Worm (Caenorhabditis elegans): ENCODE measurements around the gene nuo-4.

Gene nuo-4

ce11 chrIII:7162065-7162762, 3.6 kb upstream of the nuo-4 start, which contains the start of the genes syf-2 and K04G7.1:
TSS of gene syf-2 (minus strand) at chrIII:7162115.
TSS of gene K04G7.1 (plus strand) at chrIII:7162712.
- TF ChIP-seq hmg-1.2 (GFP tag; IDR thresholded peaks at IDR 0.05) (peak; percentile 73), K11D2.4 (GFP tag; IDR thresholded peaks at IDR 0.05) (peak; percentile 60; the same call in 1 of the 2 replicates), lin-54 (GFP tag; optimal IDR thresholded peaks at IDR 0.05) (peak; percentile 97), Y95B8A.8 (GFP tag; IDR thresholded peaks at IDR 0.05) (peak; percentile 84; the same call in 1 of the 2 replicates), lin-35 (GFP tag; optimal IDR thresholded peaks at IDR 0.05) (peak; percentile 39 to 93 (median 45)), egl-18 (GFP tag; IDR thresholded peaks at IDR 0.05) (no peak), egl-44 (GFP tag; IDR thresholded peaks at IDR 0.05) (no peak), aptf-2 (GFP tag; conservative IDR thresholded peaks at IDR 0.05) (no peak), pha-4 (tag; optimal IDR thresholded peaks at IDR 0.05) (peak; percentile 92), xnd-1 (tag; optimal IDR thresholded peaks at IDR 0.05) (no peak), chd-7 (tag; optimal IDR thresholded peaks at IDR 0.05) (peak; percentile 31), lin-40 (tag; optimal IDR thresholded peaks at IDR 0.05) (peak; percentile 79), rcor-1 (GFP tag; IDR thresholded peaks at IDR 0.05) (peak; percentile 88), mxl-1 (tag; optimal IDR thresholded peaks at IDR 0.05) (no peak), tlf-1 (GFP tag; optimal IDR thresholded peaks at IDR 0.05) (peak; percentile 89), bed-1 (GFP tag; IDR thresholded peaks at IDR 0.05) (no peak), unc-130 (GFP tag; optimal IDR thresholded peaks at IDR 0.05) (peak; percentile 62), let-607 (tag; optimal IDR thresholded peaks at IDR 0.05) (peak; percentile 65 to 78), hsf-1 (GFP tag; IDR thresholded peaks at IDR 0.05) (peak; percentile 62; the same call in 1 of the 2 replicates), nhr-179 (tag; optimal IDR thresholded peaks at IDR 0.05) (no peak), T07F8.4 (tag; optimal IDR thresholded peaks at IDR 0.05) (no peak), sptf-2 (GFP tag; optimal IDR thresholded peaks at IDR 0.05) (no peak), gei-17 (GFP tag; optimal IDR thresholded peaks at IDR 0.05) (peak; percentile 26), madf-6 (GFP tag; IDR thresholded peaks at IDR 0.05) (peak; percentile 78), nhr-27 (tag; optimal IDR thresholded peaks at IDR 0.05) (no peak), snpc-1.1 (tag; optimal IDR thresholded peaks at IDR 0.05; ENCODE audit: insufficient read depth) (peak; percentile 74), ceh-40 (GFP tag; IDR thresholded peaks at IDR 0.05) (no peak), ceh-27 (GFP tag; optimal IDR thresholded peaks at IDR 0.05) (peak; percentile 69), B0261.1 (tag; optimal IDR thresholded peaks at IDR 0.05) (no peak), C17E4.6 (GFP tag; IDR thresholded peaks at IDR 0.05) (peak; percentile 89), ceh-58 (GFP tag; IDR thresholded peaks at IDR 0.05) (no peak), athp-1 (tag; optimal IDR thresholded peaks at IDR 0.05) (peak; percentile 57), ccch-3 (GFP tag; optimal IDR thresholded peaks at IDR 0.05) (no peak), die-1 (tag; optimal IDR thresholded peaks at IDR 0.05) (no peak), F49E8.2 (tag; optimal IDR thresholded peaks at IDR 0.05; ENCODE audit: insufficient read depth) (peak; percentile 28), let-526 (GFP tag; IDR thresholded peaks at IDR 0.05) (no peak), Y53G8AR.9 (GFP tag; conservative IDR thresholded peaks at IDR 0.05) (peak; percentile 78), B0019.2 (GFP tag; conservative IDR thresholded peaks at IDR 0.05) (0 out of 2 replicates have a peak, but pooled peaks have one; percentile 44), nfya-1 (tag; optimal IDR thresholded peaks at IDR 0.05; ENCODE audit: borderline replicate concordance, insufficient read depth) (no peak), atf-7 (tag; optimal IDR thresholded peaks at IDR 0.05) (peak; percentile 35), zfh-2 (GFP tag; conservative IDR thresholded peaks at IDR 0.05) (peak; percentile 77), ztf-18 (tag; optimal IDR thresholded peaks at IDR 0.05) (peak; percentile 97), somi-1 (GFP tag; optimal IDR thresholded peaks at IDR 0.05) (peak; percentile 12), Y67H2A.10 (GFP tag; conservative IDR thresholded peaks at IDR 0.05) (no peak), repo-1 (tag; optimal IDR thresholded peaks at IDR 0.05) (peak; percentile 1), egrh-3 (GFP tag; IDR thresholded peaks at IDR 0.05) (no peak), pbrm-1 (GFP tag; IDR thresholded peaks at IDR 0.05) (peak; percentile 89)

Measured in whole organism, young adult.